Fruit fly (Drosophila melanogaster) whole organism, embryonic: ENCODE data around the gene CG10298.

Source experiments
- Asciz ChIP-seq: fragments of 200-800 bp; sonication (Bioruptor generic); optimal IDR thresholded peaks from 2 replicates; lab custom pipeline; 2017; ENCODE audit warnings: missing biosample characterization, mild to moderate bottlenecking, missing genetic modification characterization, missing genetic modification reagents
- CG10979 ChIP-seq: fragments of 200-800 bp; sonication (Bioruptor generic); optimal IDR thresholded peaks from 2 replicates; lab custom pipeline; 2018; ENCODE audit warnings: missing biosample characterization, mild to moderate bottlenecking, missing genetic modification characterization, moderate library complexity
- CG11560 ChIP-seq: fragments of 200-800 bp; sonication (Bioruptor generic); IDR thresholded peaks from 3 replicates; pipeline ENCODE4 v1.3.6; 2022; ENCODE audit warnings: missing biosample characterization, missing genetic modification characterization
- CG12659 ChIP-seq: fragments of 200-800 bp; sonication (Bioruptor generic); optimal IDR thresholded peaks from 3 replicates; lab custom pipeline; 2017; ENCODE audit warnings: mild to moderate bottlenecking, missing biosample characterization, missing genetic modification reagents, missing genetic modification characterization
- CG15269 ChIP-seq: fragments of 200-800 bp; sonication (Bioruptor generic); optimal IDR thresholded peaks from 2 replicates; lab custom pipeline; 2018; ENCODE audit warnings: missing biosample characterization, mild to moderate bottlenecking, missing genetic modification characterization, moderate library complexity
- CG15514 ChIP-seq: fragments of 200-800 bp; sonication (Bioruptor generic); optimal IDR thresholded peaks from 3 replicates; lab custom pipeline; 2017; ENCODE audit warnings: missing biosample characterization, missing genetic modification characterization, mild to moderate bottlenecking, moderate library complexity, missing genetic modification reagents
- CG1603 ChIP-seq: fragments of 200-800 bp; sonication (Bioruptor generic); optimal IDR thresholded peaks from 2 replicates; lab custom pipeline; 2019; ENCODE audit warnings: missing biosample characterization, mild to moderate bottlenecking, missing genetic modification characterization, moderate library complexity
- CG16779 ChIP-seq: fragments of 200-800 bp; sonication (Bioruptor generic); IDR thresholded peaks from 2 replicates; pipeline ENCODE4 v1.3.6; 2022; ENCODE audit warnings: missing biosample characterization, missing genetic modification characterization
- CG17359 ChIP-seq: fragments of 200-800 bp; sonication (Bioruptor generic); optimal IDR thresholded peaks from 3 replicates; lab custom pipeline; 2018; ENCODE audit warnings: missing biosample characterization, mild to moderate bottlenecking, missing genetic modification characterization, moderate library complexity
- CG17361 ChIP-seq: fragments of 200-800 bp; sonication (Bioruptor generic); IDR thresholded peaks from 3 replicates; pipeline ENCODE4 v1.3.6; 2022; ENCODE audit warnings: missing biosample characterization, missing genetic modification characterization
- CG17385 ChIP-seq: fragments of 200-800 bp; sonication (Bioruptor generic); optimal IDR thresholded peaks from 3 replicates; lab custom pipeline; 2018; ENCODE audit warnings: missing biosample characterization, mild to moderate bottlenecking, missing genetic modification characterization
- CG2116 ChIP-seq: fragments of 200-800 bp; sonication (Bioruptor generic); optimal IDR thresholded peaks from 3 replicates; lab custom pipeline; 2018; ENCODE audit warnings: missing biosample characterization, mild to moderate bottlenecking, missing genetic modification characterization
- CG2678 ChIP-seq: fragments of 200-800 bp; sonication (Bioruptor generic); optimal IDR thresholded peaks from 3 replicates; lab custom pipeline; 2019; ENCODE audit warnings: missing biosample characterization, mild to moderate bottlenecking, missing genetic modification characterization, moderate library complexity
- CG2712 ChIP-seq: fragments of 200-800 bp; optimal IDR thresholded peaks from 3 replicates; lab custom pipeline; 2019; ENCODE audit warnings: missing biosample characterization, mild to moderate bottlenecking, missing genetic modification characterization, moderate library complexity
- CG4424 ChIP-seq: fragments of 200-800 bp; sonication (Bioruptor generic); optimal IDR thresholded peaks from 3 replicates; lab custom pipeline; 2016; ENCODE audit warnings: missing biosample characterization, missing genetic modification characterization
- CG5953 ChIP-seq: fragments of 200-800 bp; sonication (Bioruptor generic); IDR thresholded peaks from 2 replicates; pipeline ENCODE4 v1.3.6; 2022; ENCODE audit warnings: missing biosample characterization, missing genetic modification characterization
- CG6854 ChIP-seq: fragments of 200-800 bp; sonication (Bioruptor generic); optimal IDR thresholded peaks from 3 replicates; lab custom pipeline; 2017; ENCODE audit warnings: missing biosample characterization, mild to moderate bottlenecking, missing genetic modification characterization
- CG7271 ChIP-seq: fragments of 200-800 bp; sonication (Bioruptor generic); optimal IDR thresholded peaks from 2 replicates; lab custom pipeline; 2018; ENCODE audit warnings: missing biosample characterization, mild to moderate bottlenecking, missing genetic modification characterization, moderate library complexity
- CG7745 ChIP-seq: fragments of 200-800 bp; sonication (Bioruptor generic); optimal IDR thresholded peaks from 2 replicates; lab custom pipeline; 2018; ENCODE audit warnings: missing biosample characterization, mild to moderate bottlenecking, missing genetic modification characterization, moderate library complexity
- CG7839 ChIP-seq: fragments of 200-800 bp; sonication (Bioruptor generic); optimal IDR thresholded peaks from 3 replicates; lab custom pipeline; 2018; ENCODE audit warnings: missing biosample characterization, mild to moderate bottlenecking, missing genetic modification characterization, moderate library complexity
- CG7928 ChIP-seq: fragments of 200-800 bp; sonication (Bioruptor generic); optimal IDR thresholded peaks from 2 replicates; lab custom pipeline; 2017; ENCODE audit warnings: missing biosample characterization, mild to moderate bottlenecking, missing genetic modification characterization
- CG8089 ChIP-seq: fragments of 200-800 bp; sonication (Bioruptor generic); optimal IDR thresholded peaks from 3 replicates; lab custom pipeline; 2016; ENCODE audit warnings: missing biosample characterization, missing genetic modification characterization
- CG8290 ChIP-seq, 3 experiments: fragments of 200-800 bp; sonication (Bioruptor generic); optimal IDR thresholded peaks; 2 replicates each; lab custom pipeline; 2016 to 2019; ENCODE audit warnings: missing biosample characterization in 3 of 3, missing genetic modification characterization in 3 of 3, mild to moderate bottlenecking in 2 of 3, moderate library complexity in 1 of 3
- CG8924 ChIP-seq: fragments of 200-800 bp; optimal IDR thresholded peaks from 3 replicates; lab custom pipeline; 2019; ENCODE audit warnings: missing biosample characterization, mild to moderate bottlenecking, missing genetic modification characterization, moderate library complexity
- CHES-1-like ChIP-seq: fragments of 200-800 bp; sonication (Bioruptor generic); optimal IDR thresholded peaks from 2 replicates; lab custom pipeline; 2016; ENCODE audit warnings: missing biosample characterization, missing genetic modification characterization
- Chrac-16 ChIP-seq: fragments of 200-800 bp; sonication (Bioruptor generic); optimal IDR thresholded peaks from 3 replicates; lab custom pipeline; 2016; ENCODE audit warnings: missing biosample characterization, missing genetic modification characterization
- Gug ChIP-seq: fragments of 200-800 bp; sonication (Bioruptor generic); IDR thresholded peaks from 4 replicates; pipeline ENCODE4 v1.3.6; 2022; ENCODE audit warnings: missing biosample characterization, missing genetic modification characterization
- NC2α ChIP-seq: fragments of 200-800 bp; sonication (Bioruptor generic); optimal IDR thresholded peaks from 2 replicates; lab custom pipeline; 2016; ENCODE audit warnings: missing biosample characterization, missing genetic modification characterization
- PHDP ChIP-seq: fragments of 200-800 bp; sonication (Bioruptor generic); optimal IDR thresholded peaks from 3 replicates; lab custom pipeline; 2018; ENCODE audit warnings: missing biosample characterization, mild to moderate bottlenecking, missing genetic modification characterization, moderate library complexity
- Rfx ChIP-seq: fragments of 200-800 bp; sonication (Bioruptor generic); IDR thresholded peaks from 2 replicates; pipeline ENCODE4 v1.3.6; 2022; ENCODE audit warnings: missing biosample characterization, missing genetic modification characterization
- ap ChIP-seq: fragments of 200-800 bp; sonication (Bioruptor generic); IDR thresholded peaks from 2 replicates; pipeline ENCODE4 v1.3.6; 2022; ENCODE audit warnings: missing biosample characterization, missing genetic modification characterization
- bcd ChIP-seq: fragments of 200-800 bp; sonication (Bioruptor generic); optimal IDR thresholded peaks from 2 replicates; lab custom pipeline; 2017; ENCODE audit warnings: missing biosample characterization, mild to moderate bottlenecking, missing genetic modification characterization
- ci ChIP-seq: fragments of 200-800 bp; sonication (Bioruptor generic); IDR thresholded peaks from 3 replicates; pipeline ENCODE4 v1.3.6; 2022; ENCODE audit warnings: missing biosample characterization, missing genetic modification characterization
- esg ChIP-seq: fragments of 200-800 bp; sonication (Bioruptor generic); conservative IDR thresholded peaks from 2 replicates; pipeline ENCODE4 v1.3.6; 2022; ENCODE audit warnings: missing biosample characterization, missing genetic modification characterization
- exex ChIP-seq: fragments of 200-800 bp; sonication (Bioruptor generic); optimal IDR thresholded peaks from 4 replicates; lab custom pipeline; 2018; ENCODE audit warnings: missing biosample characterization, mild to moderate bottlenecking, missing genetic modification characterization, moderate library complexity
- hth ChIP-seq: fragments of >200 bp; optimal IDR thresholded peaks from 2 replicates; lab custom pipeline; 2017; ENCODE audit warnings: inconsistent platforms
- lab ChIP-seq: fragments of 200-800 bp; sonication (Bioruptor generic); optimal IDR thresholded peaks from 3 replicates; lab custom pipeline; 2017; ENCODE audit warnings: missing biosample characterization, missing genetic modification characterization, mild to moderate bottlenecking, moderate library complexity, missing genetic modification reagents
- luna ChIP-seq: fragments of 200-800 bp; sonication (Bioruptor generic); optimal IDR thresholded peaks from 2 replicates; lab custom pipeline; 2016; ENCODE audit warnings: missing biosample characterization, missing genetic modification characterization
- mld ChIP-seq: fragments of 200-800 bp; sonication (Bioruptor generic); IDR thresholded peaks from 3 replicates; pipeline ENCODE4 v1.3.6; 2022; ENCODE audit warnings: missing biosample characterization, missing genetic modification characterization; ENCODE audit not compliant: partially characterized antibody
- nerfin-1 ChIP-seq: fragments of 200-800 bp; sonication (Bioruptor generic); optimal IDR thresholded peaks from 3 replicates; lab custom pipeline; 2019; ENCODE audit warnings: missing biosample characterization, mild to moderate bottlenecking, missing genetic modification characterization, moderate library complexity
- nmo ChIP-seq: fragments of 200-800 bp; sonication (Bioruptor generic); optimal IDR thresholded peaks from 2 replicates; lab custom pipeline; 2018; ENCODE audit warnings: missing biosample characterization, mild to moderate bottlenecking, missing genetic modification characterization, moderate library complexity
- psq ChIP-seq: fragments of 200-800 bp; sonication (Bioruptor generic); optimal IDR thresholded peaks from 2 replicates; lab custom pipeline; 2017; ENCODE audit warnings: missing biosample characterization, missing genetic modification characterization
- row ChIP-seq: fragments of 200-800 bp; sonication (Bioruptor generic); IDR thresholded peaks from 3 replicates; pipeline ENCODE4 v1.3.6; 2022; ENCODE audit warnings: missing biosample characterization, missing genetic modification characterization
- schlank ChIP-seq: fragments of 200-800 bp; sonication (Bioruptor generic); optimal IDR thresholded peaks from 2 replicates; lab custom pipeline; 2018; ENCODE audit warnings: missing biosample characterization, mild to moderate bottlenecking, missing genetic modification characterization
- wor ChIP-seq: fragments of 200-800 bp; sonication (Bioruptor generic); IDR thresholded peaks from 2 replicates; pipeline ENCODE4 v1.3.6; 2022; ENCODE audit warnings: missing biosample characterization, missing genetic modification characterization
- zen2 ChIP-seq: fragments of 200-800 bp; sonication (Bioruptor generic); IDR thresholded peaks from 3 replicates; pipeline ENCODE4 v1.3.6; 2022; ENCODE audit warnings: missing biosample characterization, missing genetic modification characterization; ENCODE audit not compliant: partially characterized antibody
- zf30C ChIP-seq: fragments of 200-800 bp; sonication (Bioruptor generic); optimal IDR thresholded peaks from 3 replicates; lab custom pipeline; 2018; ENCODE audit warnings: missing biosample characterization, mild to moderate bottlenecking, missing genetic modification characterization
- zfh2 ChIP-seq: fragments of 200-800 bp; sonication (Bioruptor generic); optimal IDR thresholded peaks from 2 replicates; lab custom pipeline; 2016; ENCODE audit warnings: missing biosample characterization, missing genetic modification characterization

The CG10298 gene

DNA sequence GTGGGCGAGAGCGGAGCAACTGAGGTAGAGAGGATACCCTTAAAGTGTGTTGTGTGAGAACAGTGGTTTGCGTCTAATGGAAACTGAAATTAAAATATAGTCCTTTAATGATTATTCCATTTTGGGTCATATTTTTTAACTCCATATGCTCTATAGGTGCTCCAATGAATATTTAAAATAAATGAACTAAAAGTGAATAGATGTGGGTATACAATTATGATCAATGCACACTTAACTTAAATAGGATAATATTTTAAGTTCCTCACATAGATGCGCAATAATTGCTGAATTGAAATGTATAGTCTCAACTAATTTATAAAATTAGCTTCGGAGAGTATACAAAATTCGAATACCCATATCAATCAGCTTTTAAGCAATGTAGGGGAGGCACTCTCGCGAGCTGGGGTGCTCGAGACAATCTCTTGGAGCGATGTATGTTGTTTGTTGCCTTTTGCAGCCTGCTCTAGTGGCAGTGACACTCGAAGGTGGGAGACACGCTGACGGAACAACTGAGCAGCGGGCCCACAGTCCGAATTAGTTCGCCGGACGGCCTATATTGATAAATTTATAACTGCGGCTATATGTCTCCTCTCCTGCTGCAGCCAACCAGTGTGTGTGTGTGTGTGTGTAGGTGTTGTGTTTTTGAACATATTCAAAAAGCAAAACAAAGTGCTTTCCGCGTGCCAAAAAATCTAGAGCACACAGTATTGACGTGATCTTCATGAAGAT, 11.0 kb downstream of the CG10298 start (continued):
- peak; percentile 93 for TF ChIP-seq nmo (GFP tag; lab: Kevin White, UChicago)
- no peak for TF ChIP-seq CG2678 (tag; lab: Kevin White, UChicago)
- TF ChIP-seq bcd (GFP tag; lab: Kevin White, UChicago), result peak; percentile 84
- no peak for TF ChIP-seq CG1603 (tag; lab: Kevin White, UChicago)
- no peak for TF ChIP-seq CG7745 (tag; lab: Kevin White, UChicago)
- peak; percentile 79 for TF ChIP-seq CG17385
- TF ChIP-seq CG12659 (GFP tag; lab: Kevin White, UChicago), result peak; percentile 89
- peak; percentile 2 for TF ChIP-seq CG7928 (GFP tag; lab: Kevin White, UChicago)
- TF ChIP-seq Chrac-16 (GFP tag; lab: Kevin White, UChicago), result peak; percentile 69
- TF ChIP-seq row (GFP tag; lab: Robert Waterston, UW), result peak; percentile 89
- TF ChIP-seq zen2 (GFP tag; lab: Robert Waterston, UW), result no peak
- TF ChIP-seq CG2116, result peak; percentile 32
- TF ChIP-seq hth (lab: Kevin White, UChicago), result no peak
- TF ChIP-seq CG8089 (GFP tag; lab: Kevin White, UChicago), result peak; percentile 66
- no peak for TF ChIP-seq CHES-1-like
- TF ChIP-seq NC2α (GFP tag; lab: Kevin White, UChicago), result no peak
- no peak for TF ChIP-seq CG16779 (GFP tag; lab: Robert Waterston, UW)
- 0 out of 2 replicates have a peak, but pooled peaks have one; percentile 32 for TF ChIP-seq ap (GFP tag; lab: Robert Waterston, UW)
- TF ChIP-seq mld (GFP tag; lab: Robert Waterston, UW), result no peak
- TF ChIP-seq CG17361 (GFP tag; lab: Robert Waterston, UW), result no peak; the same call in 1 of the 3 replicates
- TF ChIP-seq zf30C (GFP tag; lab: Kevin White, UChicago), result no peak
- peak; percentile 58 for TF ChIP-seq CG5953
- TF ChIP-seq Rfx (GFP tag; lab: Robert Waterston, UW), result no peak; the same call in none of the 2 replicates
- TF ChIP-seq zfh2 (GFP tag; lab: Kevin White, UChicago), result peak; percentile 22
- TF ChIP-seq esg (GFP tag; lab: Robert Waterston, UW), result peak; percentile 50
- TF ChIP-seq CG8924 (tag; lab: Kevin White, UChicago), result no peak
- no peak for TF ChIP-seq exex (tag; lab: Kevin White, UChicago)
- TF ChIP-seq CG15514 (GFP tag; lab: Kevin White, UChicago), result no peak
- peak; percentile 64 for TF ChIP-seq Asciz (GFP tag; lab: Kevin White, UChicago)
- TF ChIP-seq CG15269, result no peak
- no peak for TF ChIP-seq nerfin-1 (tag; lab: Kevin White, UChicago)
- peak; percentile 15 for TF ChIP-seq schlank (tag; lab: Kevin White, UChicago)
- TF ChIP-seq wor, result peak; percentile 61
- peak; percentile 28 for TF ChIP-seq psq (GFP tag; lab: Kevin White, UChicago)
- TF ChIP-seq PHDP, result peak; percentile 89
- TF ChIP-seq CG7271 (tag; lab: Kevin White, UChicago), result no peak
- peak; percentile 34 for TF ChIP-seq CG8290 (GFP tag; optimal IDR thresholded peaks at IDR 0.05; lab: Kevin White, UChicago)
- no peak for TF ChIP-seq CG8290 (tag; optimal IDR thresholded peaks at IDR 0.05; lab: Kevin White, UChicago)
- TF ChIP-seq CG7839 (tag; lab: Kevin White, UChicago), result no peak
- TF ChIP-seq luna (GFP tag; lab: Kevin White, UChicago), result peak; percentile 29
- peak; percentile 83 for TF ChIP-seq CG10979
- TF ChIP-seq CG11560, result no peak
- TF ChIP-seq CG17359 (tag; lab: Kevin White, UChicago), result peak; percentile 80
- peak; percentile 18; the same call in 1 of the 4 replicates for TF ChIP-seq Gug (GFP tag; lab: Robert Waterston, UW)
- TF ChIP-seq lab (GFP tag; lab: Kevin White, UChicago), result no peak
- TF ChIP-seq CG6854 (GFP tag; lab: Kevin White, UChicago), result peak; percentile 80
- peak; percentile 55; the same call in 1 of the 3 replicates for TF ChIP-seq ci (GFP tag; lab: Robert Waterston, UW)
- peak; percentile 81 for TF ChIP-seq CG4424
- TF ChIP-seq CG2712 (tag; lab: Kevin White, UChicago), result peak; percentile 92
